Worm (Caenorhabditis elegans) whole organism, early embryonic: ENCODE data around the gene fdgt-2.

Source experiments
- F13C5.2 ChIP-seq: sonication (generic microtip); optimal IDR thresholded peaks from 2 replicates; lab custom pipeline; 2017; ENCODE audit warnings: mild to moderate bottlenecking, missing genetic modification characterization, inconsistent platforms, missing compliant biosample characterization
- ama-1 ChIP-seq: fragments of 150-350 bp; optimal IDR thresholded peaks from 2 replicates; lab custom pipeline; 2014
- ceh-36 ChIP-seq: sonication (generic microtip); optimal IDR thresholded peaks from 2 replicates; lab custom pipeline; 2016; ENCODE audit warnings: missing genetic modification characterization, inconsistent platforms, missing compliant biosample characterization
- ets-7 ChIP-seq: sonication (generic microtip); optimal IDR thresholded peaks from 2 replicates; lab custom pipeline; 2016; ENCODE audit warnings: missing genotype, missing genetic modification characterization, missing compliant biosample characterization
- flt-1 ChIP-seq: fragments of 200-800 bp; sonication (Bioruptor generic); IDR thresholded peaks from 2 replicates; pipeline ENCODE4 v1.3.6; 2022; ENCODE audit warnings: missing genetic modification characterization, missing compliant biosample characterization
- hnd-1 ChIP-seq: sonication (generic microtip); optimal IDR thresholded peaks from 2 replicates; lab custom pipeline; 2016; ENCODE audit warnings: missing genetic modification characterization, missing compliant biosample characterization
- scrt-1 ChIP-seq: fragments of 200-800 bp; sonication (Bioruptor generic); IDR thresholded peaks from 2 replicates; pipeline ENCODE4 v1.3.6; 2022; ENCODE audit warnings: missing genetic modification characterization, missing compliant biosample characterization
- sea-1 ChIP-seq: fragments of 200-800 bp; sonication (Bioruptor generic); conservative IDR thresholded peaks from 2 replicates; pipeline ENCODE4 v1.3.6; 2022; ENCODE audit warnings: missing genetic modification characterization, missing compliant biosample characterization
- tbx-11 ChIP-seq: fragments of 200-800 bp; sonication (Bioruptor generic); IDR thresholded peaks from 2 replicates; pipeline ENCODE4 v1.3.6; 2022; ENCODE audit warnings: missing genetic modification characterization, missing compliant biosample characterization
- tbx-37 ChIP-seq: fragments of 200-800 bp; sonication (Bioruptor generic); conservative IDR thresholded peaks from 2 replicates; pipeline ENCODE4 v1.3.6; 2022; ENCODE audit warnings: missing genetic modification reagents, missing genetic modification characterization, missing compliant biosample characterization

ce11 chrII:8377722-8378121 is 39.7 kb upstream of the fdgt-2 start:
- no peak for TF ChIP-seq ama-1 (lab: Kevin White, UChicago)
- no peak for TF ChIP-seq tbx-11 (GFP tag; lab: Robert Waterston, UW)
- no peak for TF ChIP-seq ceh-36 (tag; lab: Kevin White, UChicago)
- no peak for TF ChIP-seq ets-7 (tag; lab: Kevin White, UChicago)
- no peak for TF ChIP-seq F13C5.2 (tag; lab: Kevin White, UChicago)
- TF ChIP-seq flt-1: no peak
- no peak for TF ChIP-seq scrt-1 (GFP tag; lab: Robert Waterston, UW)
- no peak for TF ChIP-seq tbx-37
- TF ChIP-seq hnd-1: no peak
- no peak for TF ChIP-seq sea-1
